Fruit fly (Drosophila melanogaster): ENCODE measurements around the gene CG13698.

CG13698 gene

dm6 chr3L:18074988-18075387, 31.0 kb downstream of the CG13698 start:
- TF ChIP-seq Trl (optimal IDR thresholded peaks at IDR 0.05): peak in 1 of 2 experiments; percentile 3
- TF ChIP-seq Trl (GFP tag; optimal IDR thresholded peaks at IDR 0.05): no peak
- TF ChIP-seq bsh (GFP tag; optimal IDR thresholded peaks at IDR 0.05): peak in 1 of 2 experiments; percentile 14
- no peak for TF ChIP-seq vvl (GFP tag; IDR thresholded peaks at IDR 0.05)
- peak; percentile 33 for TF ChIP-seq nom (GFP tag; optimal IDR thresholded peaks at IDR 0.05)
- no peak for TF ChIP-seq Hr39 (optimal IDR thresholded peaks at IDR 0.05)
- TF ChIP-seq br (optimal IDR thresholded peaks at IDR 0.05): no peak

dm6 chr3L:18073559-18074134, 32.3 kb downstream of the CG13698 start, which contains the start of gene CG44004:
Gene CG44004, minus strand, starts transcription at chr3L:18073863.
- TF ChIP-seq CG13624 (GFP tag; optimal IDR thresholded peaks at IDR 0.05) (no peak), nom (GFP tag; optimal IDR thresholded peaks at IDR 0.05) (peak; percentile 66), CG3065 (GFP tag; optimal IDR thresholded peaks at IDR 0.05) (no peak), cg (GFP tag; optimal IDR thresholded peaks at IDR 0.05) (no peak), Scr (GFP tag; IDR thresholded peaks at IDR 0.05; ENCODE audit: partially characterized antibody) (no peak), jigr1 (GFP tag; IDR thresholded peaks at IDR 0.05) (no peak), sens (GFP tag) (peak; percentile 11)

dm6 chr3L:18072023-18072422, 33.9 kb downstream of the CG13698 start, which contains the start of gene CG44005:
Gene CG44005, minus strand, starts transcription at chr3L:18072123.
- TF ChIP-seq Opbp (GFP tag; IDR thresholded peaks at IDR 0.05; ENCODE audit: partially characterized antibody) (no peak), pfk (GFP tag; optimal IDR thresholded peaks at IDR 0.05) (no peak), CG5953 (GFP tag; IDR thresholded peaks at IDR 0.05) (no peak), B-H1 (GFP tag; IDR thresholded peaks at IDR 0.05) (no peak), aop (GFP tag; IDR thresholded peaks at IDR 0.05) (no peak), CoRest (tag; optimal IDR thresholded peaks at IDR 0.05) (no peak), CG4328 (GFP tag; optimal IDR thresholded peaks at IDR 0.05) (no peak), CG13775 (GFP tag; optimal IDR thresholded peaks at IDR 0.05) (no peak), CG4360 (GFP tag; IDR thresholded peaks at IDR 0.05) (no peak), dm (GFP tag; optimal IDR thresholded peaks at IDR 0.05) (no peak), org-1 (GFP tag; optimal IDR thresholded peaks at IDR 0.05) (no peak)

dm6 chr3L:18070050-18070449, 35.9 kb downstream of the CG13698 start, which contains the start of gene CG44006:
Gene CG44006, minus strand, starts transcription at chr3L:18070150.
- TF ChIP-seq CG7786 (GFP tag; optimal IDR thresholded peaks at IDR 0.05) (no peak), ssp (GFP tag; IDR thresholded peaks at IDR 0.05) (no peak), Trl (optimal IDR thresholded peaks at IDR 0.05) (peak in 1 of 2 experiments; percentile 7), Trl (GFP tag; optimal IDR thresholded peaks at IDR 0.05) (no peak), vnd (GFP tag; IDR thresholded peaks at IDR 0.05; ENCODE audit: partially characterized antibody) (no peak), nom (GFP tag; optimal IDR thresholded peaks at IDR 0.05) (peak; percentile 4)

- TF ChIP-seq Dll (GFP tag; IDR thresholded peaks at IDR 0.05; ENCODE audit: partially characterized antibody) (no peak), Nf-YA (GFP tag; IDR thresholded peaks at IDR 0.05) (no peak), E2f2 (GFP tag; IDR thresholded peaks at IDR 0.05) (no peak), CG33213 (GFP tag; optimal IDR thresholded peaks at IDR 0.05) (no peak), CG5245 (GFP tag; optimal IDR thresholded peaks at IDR 0.05) (no peak), Dek (tag; optimal IDR thresholded peaks at IDR 0.05) (no peak), CG18476 (GFP tag; optimal IDR thresholded peaks at IDR 0.05) (no peak), Dip2 (GFP tag; IDR thresholded peaks at IDR 0.05) (no peak), D19B (GFP tag; optimal IDR thresholded peaks at IDR 0.05) (no peak), seq (GFP tag; IDR thresholded peaks at IDR 0.05) (no peak), CG16863 (GFP tag; optimal IDR thresholded peaks at IDR 0.05) (no peak), fd3F (GFP tag; optimal IDR thresholded peaks at IDR 0.05) (no peak), CG12769 (tag; optimal IDR thresholded peaks at IDR 0.05) (no peak), crol (GFP tag; IDR thresholded peaks at IDR 0.05) (no peak), CG1024 (GFP tag; IDR thresholded peaks at IDR 0.05) (0 out of 2 replicates have a peak, but pooled peaks have one; percentile 3), Jarid2 (GFP tag; optimal IDR thresholded peaks at IDR 0.05) (no peak), CG3407 (GFP tag; optimal IDR thresholded peaks at IDR 0.05) (peak; percentile 15)
Observed at dm6 chr3L:18064632-18065482, 41.1 kb downstream of the CG13698 start, which contains the start of gene Eip75B. Gene Eip75B, minus strand, starts transcription at chr3L:18064696.
